Worm (Caenorhabditis elegans) whole organism, L1 larva: ENCODE measurements around the gene gly-8.

ENCODE experiments used
- F16B12.6 ChIP-seq: fragments of 150-350 bp; optimal IDR thresholded peaks from 2 replicates; lab custom pipeline; 2014; ENCODE audit warnings: missing biosample characterization, missing genetic modification characterization
- ceh-63 ChIP-seq: fragments of 200-800 bp; sonication (Bioruptor generic); optimal IDR thresholded peaks from 2 replicates; lab custom pipeline; 2018; ENCODE audit warnings: mild to moderate bottlenecking, missing genetic modification characterization, missing compliant biosample characterization
- elt-3 ChIP-seq, 6 experiments: fragments of 150-350 bp in 1 of 6; sonication (generic microtip); optimal IDR thresholded peaks; 2 replicates each; lab custom pipeline; 2017 to 2018; ENCODE audit warnings: missing biosample characterization in 6 of 6, missing genetic modification characterization in 6 of 6, inconsistent platforms in 1 of 6
- grh-1 ChIP-seq: fragments of 200-800 bp; sonication (Bioruptor generic); IDR thresholded peaks from 2 replicates; pipeline ENCODE4 v1.3.6; 2022; ENCODE audit warnings: missing genetic modification reagents, missing genetic modification characterization, missing compliant biosample characterization
- mep-1 ChIP-seq: fragments of 150-350 bp; optimal IDR thresholded peaks from 2 replicates; lab custom pipeline; 2014; ENCODE audit warnings: missing biosample characterization, missing genetic modification characterization

ce11 chrIII:11632376-11632775 is 7.3 kb downstream of the gly-8 start:
- peak in 1 of 6 experiments; percentile 77 for TF ChIP-seq elt-3 (tag; optimal IDR thresholded peaks at IDR 0.05; lab: Kevin White, UChicago)
- TF ChIP-seq mep-1 (tag; lab: Kevin White, UChicago), result no peak
- no peak for TF ChIP-seq F16B12.6 (tag; lab: Kevin White, UChicago)
- TF ChIP-seq ceh-63 (GFP tag; lab: Kevin White, UChicago), result no peak
- TF ChIP-seq grh-1 (GFP tag; lab: Robert Waterston, UW), result no peak
